Fruit fly (Drosophila melanogaster): Measurements from ENCODE around the gene CG5254.

DNA sequence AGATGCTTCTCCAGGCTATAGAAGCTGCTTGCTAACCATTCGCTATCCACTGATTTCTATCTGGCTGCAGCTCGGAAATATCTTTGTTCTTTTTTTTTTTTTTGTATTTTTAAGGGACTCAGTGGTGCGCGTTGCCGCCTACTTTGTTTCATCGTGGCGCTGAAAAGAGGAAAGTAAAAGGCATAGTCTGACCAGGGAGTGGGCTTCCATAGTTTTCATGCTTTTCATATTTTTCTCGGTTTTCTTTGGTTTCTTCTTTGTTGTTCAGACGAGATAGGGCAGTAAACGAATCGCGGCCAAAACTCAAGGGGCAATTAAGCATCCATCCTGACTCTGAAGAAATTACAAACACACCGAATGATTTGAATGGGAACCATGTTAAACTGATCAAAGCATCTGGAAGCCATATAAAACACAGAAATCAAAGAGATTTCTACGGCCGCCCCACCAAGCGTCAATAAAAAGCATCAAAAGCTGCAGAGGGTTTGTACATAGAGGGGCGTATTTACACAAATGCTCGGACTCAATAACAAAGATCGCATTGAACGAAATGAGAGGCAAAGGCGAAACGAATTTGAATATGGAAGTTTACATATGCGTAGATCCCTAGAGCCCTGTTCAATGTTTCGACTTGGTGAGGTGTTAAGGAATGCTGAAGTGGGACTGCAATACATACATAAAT, 22.3 kb downstream of the CG5254 start:
- TF ChIP-seq psq (GFP tag; optimal IDR thresholded peaks at IDR 0.05) (no peak), Abd-B (GFP tag; optimal IDR thresholded peaks at IDR 0.05) (no peak), Sp1 (GFP tag; optimal IDR thresholded peaks at IDR 0.05) (no peak), ey (GFP tag; optimal IDR thresholded peaks at IDR 0.05) (no peak), fru (GFP tag; optimal IDR thresholded peaks at IDR 0.05) (no peak), CG32264 (GFP tag; optimal IDR thresholded peaks at IDR 0.05) (no peak), pan (optimal IDR thresholded peaks at IDR 0.05) (no peak), Rel (GFP tag; optimal IDR thresholded peaks at IDR 0.05) (no peak), Rel (tag; optimal IDR thresholded peaks at IDR 0.05) (no peak), usp (GFP tag; optimal IDR thresholded peaks at IDR 0.05) (no peak), GATAd (GFP tag; optimal IDR thresholded peaks at IDR 0.05) (no peak), h (GFP tag; optimal IDR thresholded peaks at IDR 0.05) (no peak), jim (GFP tag; optimal IDR thresholded peaks at IDR 0.05) (no peak), Dfd (GFP tag; optimal IDR thresholded peaks at IDR 0.05) (no peak)

All from whole organism, wandering third instar larva.